Worm (Caenorhabditis elegans) whole organism, young adult: ENCODE results near the gene C24H12.1.
A peak's percentile ranks its signal among the peaks of the same experiment; 100 is the strongest.
"Not testable (repeated sequence)": the region's sequence is repeated elsewhere in the genome, so short reads cannot be mapped to it uniquely, and the experiment has no call there.

Experiments
- B0035.1 ChIP-seq: sonication (generic microtip); optimal IDR thresholded peaks from 2 replicates; lab custom pipeline; 2016; ENCODE audit warnings: missing genetic modification characterization, mild to moderate bottlenecking, missing compliant biosample characterization, missing genotype, missing genetic modification reagents
- B0336.3 ChIP-seq: fragments of 200-800 bp; sonication (Bioruptor generic); IDR thresholded peaks from 2 replicates; pipeline ENCODE4 v1.3.6; 2022; ENCODE audit warnings: missing genetic modification characterization, missing compliant biosample characterization
- C17E4.6 ChIP-seq: fragments of 200-800 bp; sonication (Bioruptor generic); IDR thresholded peaks from 2 replicates; pipeline ENCODE4 v1.3.6; 2022; ENCODE audit warnings: missing genetic modification reagents, missing genetic modification characterization, missing compliant biosample characterization
- F33H1.4 ChIP-seq: fragments of 200-800 bp; sonication (Bioruptor generic); IDR thresholded peaks from 2 replicates; pipeline ENCODE4 v1.3.6; 2022; ENCODE audit warnings: missing genetic modification reagents, missing genetic modification characterization, missing compliant biosample characterization
- F37B4.10 ChIP-seq: fragments of 200-800 bp; sonication (Bioruptor generic); IDR thresholded peaks from 2 replicates; pipeline ENCODE4 v1.3.6; 2022; ENCODE audit warnings: missing genetic modification characterization, missing compliant biosample characterization
- F49E8.2 ChIP-seq: sonication (generic microtip); optimal IDR thresholded peaks from 3 replicates; lab custom pipeline; 2017; ENCODE audit warnings: missing genetic modification characterization, mild to moderate bottlenecking, missing compliant biosample characterization, antibody characterized with exemption, moderate library complexity; ENCODE audit not compliant: insufficient read depth
- F52B5.7 ChIP-seq: sonication (generic microtip); optimal IDR thresholded peaks from 2 replicates; lab custom pipeline; 2016; ENCODE audit warnings: mild to moderate bottlenecking, missing genetic modification characterization, missing compliant biosample characterization
- F55B11.4 ChIP-seq: sonication (generic microtip); optimal IDR thresholded peaks from 2 replicates; lab custom pipeline; 2016; ENCODE audit warnings: missing compliant biosample characterization, missing genetic modification characterization, borderline replicate concordance; ENCODE audit not compliant: insufficient read depth
- F57A8.1 ChIP-seq: fragments of 200-800 bp; sonication (Bioruptor generic); optimal IDR thresholded peaks from 2 replicates; lab custom pipeline; 2018; ENCODE audit warnings: mild to moderate bottlenecking, missing genetic modification characterization, moderate library complexity, missing compliant biosample characterization
- F57C9.4 ChIP-seq: sonication (generic microtip); optimal IDR thresholded peaks from 2 replicates; lab custom pipeline; 2017; ENCODE audit warnings: mild to moderate bottlenecking, missing genetic modification characterization, missing compliant biosample characterization
- K11D2.4 ChIP-seq: fragments of 200-800 bp; sonication (Bioruptor generic); IDR thresholded peaks from 2 replicates; pipeline ENCODE4 v1.3.6; 2022; ENCODE audit warnings: missing genetic modification reagents, missing genetic modification characterization, missing compliant biosample characterization
- aptf-3 ChIP-seq: fragments of 200-800 bp; sonication (Bioruptor generic); IDR thresholded peaks from 2 replicates; pipeline ENCODE4 v1.3.6; 2022; ENCODE audit warnings: missing genetic modification characterization, missing compliant biosample characterization
- atf-7 ChIP-seq: sonication (generic microtip); optimal IDR thresholded peaks from 2 replicates; lab custom pipeline; 2017; ENCODE audit warnings: mild to moderate bottlenecking, missing genetic modification characterization, missing compliant biosample characterization
- ceh-40 ChIP-seq: fragments of 200-800 bp; sonication (Bioruptor generic); IDR thresholded peaks from 2 replicates; pipeline ENCODE4 v1.3.6; 2022; ENCODE audit warnings: missing genetic modification characterization, missing compliant biosample characterization
- ceh-79 ChIP-seq: sonication (generic microtip); optimal IDR thresholded peaks from 2 replicates; lab custom pipeline; 2017; ENCODE audit warnings: mild to moderate bottlenecking, missing genetic modification characterization, missing compliant biosample characterization
- ceh-91 ChIP-seq: fragments of 200-800 bp; sonication (Bioruptor generic); IDR thresholded peaks from 2 replicates; pipeline ENCODE4 v1.3.6; 2022; ENCODE audit warnings: missing genetic modification reagents, missing genetic modification characterization, missing compliant biosample characterization
- efl-1 ChIP-seq: fragments of 150-350 bp; optimal IDR thresholded peaks from 2 replicates; lab custom pipeline; 2014; ENCODE audit warnings: missing biosample characterization, missing genetic modification reagents, missing genetic modification characterization
- egrh-3 ChIP-seq: fragments of 200-800 bp; sonication (Bioruptor generic); IDR thresholded peaks from 2 replicates; pipeline ENCODE4 v1.3.6; 2022; ENCODE audit warnings: missing genetic modification reagents, missing genetic modification characterization, missing compliant biosample characterization
- hlh-26 ChIP-seq: fragments of 200-800 bp; sonication (Bioruptor generic); conservative IDR thresholded peaks from 2 replicates; pipeline ENCODE4 v1.3.6; 2022; ENCODE audit warnings: missing genetic modification reagents, missing genetic modification characterization, missing compliant biosample characterization
- lir-1 ChIP-seq: fragments of 200-800 bp; sonication (Bioruptor generic); conservative IDR thresholded peaks from 2 replicates; pipeline ENCODE4 v1.3.6; 2022; ENCODE audit warnings: missing genetic modification reagents, missing genetic modification characterization, missing compliant biosample characterization
- lsl-1 ChIP-seq: fragments of 200-800 bp; sonication (Bioruptor generic); optimal IDR thresholded peaks from 2 replicates; lab custom pipeline; 2018; ENCODE audit warnings: mild to moderate bottlenecking, missing genetic modification characterization, moderate library complexity, missing compliant biosample characterization
- madf-10 ChIP-seq: sonication (generic microtip); optimal IDR thresholded peaks from 2 replicates; lab custom pipeline; 2016; ENCODE audit warnings: mild to moderate bottlenecking, missing genetic modification characterization, missing compliant biosample characterization
- madf-6 ChIP-seq: fragments of 200-800 bp; sonication (Bioruptor generic); IDR thresholded peaks from 2 replicates; pipeline ENCODE4 v1.3.6; 2022; ENCODE audit warnings: missing genetic modification reagents, missing genetic modification characterization, missing compliant biosample characterization
- madf-8 ChIP-seq: fragments of 200-800 bp; sonication (Bioruptor generic); conservative IDR thresholded peaks from 2 replicates; pipeline ENCODE4 v1.3.6; 2022; ENCODE audit warnings: missing genetic modification reagents, missing genetic modification characterization, missing compliant biosample characterization
- mes-4 ChIP-seq: sonication (generic microtip); optimal IDR thresholded peaks from 2 replicates; lab custom pipeline; 2016; ENCODE audit warnings: missing genotype, missing genetic modification characterization, missing compliant biosample characterization
- nfya-1 ChIP-seq: sonication (generic microtip); optimal IDR thresholded peaks from 2 replicates; lab custom pipeline; 2017; ENCODE audit warnings: antibody characterized with exemption, missing compliant biosample characterization, missing genetic modification characterization, borderline replicate concordance; ENCODE audit not compliant: insufficient read depth
- nhr-80 ChIP-seq: sonication (generic microtip); optimal IDR thresholded peaks from 2 replicates; lab custom pipeline; 2016; ENCODE audit warnings: missing genetic modification characterization, missing compliant biosample characterization
- nhr-90 ChIP-seq: sonication (generic microtip); optimal IDR thresholded peaks from 2 replicates; lab custom pipeline; 2016; ENCODE audit warnings: missing genotype, mild to moderate bottlenecking, missing genetic modification characterization, missing compliant biosample characterization
- rpc-1 ChIP-seq, 2 experiments: fragments of 150-350 bp in 1 of 2; sonication (generic microtip) in 1 of 2; optimal IDR thresholded peaks; 2 replicates each; lab custom pipeline; 2014 to 2018; ENCODE audit warnings: missing biosample characterization in 1 of 2, missing genetic modification characterization in 1 of 2, missing genetic modification reagents in 1 of 2, missing genotype in 1 of 2
- sdz-38 ChIP-seq: sonication (generic microtip); optimal IDR thresholded peaks from 2 replicates; lab custom pipeline; 2016; ENCODE audit warnings: missing genotype, missing genetic modification characterization, missing compliant biosample characterization
- tbx-9 ChIP-seq: sonication (generic microtip); optimal IDR thresholded peaks from 2 replicates; lab custom pipeline; 2016; ENCODE audit warnings: borderline replicate concordance, missing genetic modification characterization, inconsistent platforms, missing compliant biosample characterization
- xnd-1 ChIP-seq: sonication (generic microtip); optimal IDR thresholded peaks from 2 replicates; lab custom pipeline; 2016; ENCODE audit warnings: missing genotype, missing genetic modification reagents, missing genetic modification characterization, missing compliant biosample characterization

The C24H12.1 gene

DNA sequence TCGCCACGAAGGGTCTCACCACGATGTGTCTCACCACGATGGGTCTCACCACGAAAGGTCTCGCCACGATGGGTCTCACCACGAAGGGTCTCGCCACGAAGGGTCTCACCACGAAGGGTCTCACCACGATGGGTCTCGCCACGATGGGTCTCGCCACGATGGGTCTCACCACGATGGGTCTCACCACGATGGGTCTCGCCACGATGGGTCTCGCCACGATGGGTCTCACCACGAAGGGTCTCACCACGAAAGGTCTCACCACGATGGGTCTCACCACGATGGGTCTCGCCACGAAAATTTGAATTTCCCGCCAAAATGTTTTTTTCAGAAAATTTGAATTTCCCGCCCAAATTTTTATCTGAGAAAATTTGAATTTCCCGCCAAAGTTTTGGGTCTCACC, 11.0 kb downstream of the C24H12.1 start:
- TF ChIP-seq egrh-3 (GFP tag; lab: Robert Waterston, UW): peak; percentile 54; the same call in 1 of the 2 replicates
- peak; percentile 64 for TF ChIP-seq F33H1.4
- TF ChIP-seq, all 124 proteins: peak for 2; not testable (repeated sequence) for 122

DNA sequence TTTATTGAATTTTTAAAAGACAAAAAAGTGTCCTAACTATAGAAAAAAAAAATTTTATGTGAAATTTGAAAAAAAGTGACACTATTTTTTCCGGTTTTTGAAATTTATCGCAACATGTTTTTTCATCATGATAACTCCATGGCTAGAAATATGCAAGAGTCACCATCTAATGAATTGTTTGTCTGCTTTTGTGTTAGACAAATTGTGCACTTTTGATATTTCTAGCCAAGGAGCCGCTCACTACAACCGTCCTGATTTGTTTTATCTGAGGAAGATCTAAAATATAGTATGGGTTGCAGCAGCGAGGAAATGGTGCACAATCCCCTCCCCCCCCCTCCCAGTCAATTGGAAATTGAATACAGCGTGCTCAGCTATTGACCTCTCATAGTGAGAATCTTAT, 13.4 kb downstream of the C24H12.1 start, which contains the start of gene W10D9.1:
W10D9.1 (plus strand) TSS at position 301 of the 400 bp plus-strand sequence.
- not testable (repeated sequence) for TF ChIP-seq F55B11.4 (tag; lab: Kevin White, UChicago); hlh-26 (GFP tag; lab: Robert Waterston, UW); ceh-79

DNA sequence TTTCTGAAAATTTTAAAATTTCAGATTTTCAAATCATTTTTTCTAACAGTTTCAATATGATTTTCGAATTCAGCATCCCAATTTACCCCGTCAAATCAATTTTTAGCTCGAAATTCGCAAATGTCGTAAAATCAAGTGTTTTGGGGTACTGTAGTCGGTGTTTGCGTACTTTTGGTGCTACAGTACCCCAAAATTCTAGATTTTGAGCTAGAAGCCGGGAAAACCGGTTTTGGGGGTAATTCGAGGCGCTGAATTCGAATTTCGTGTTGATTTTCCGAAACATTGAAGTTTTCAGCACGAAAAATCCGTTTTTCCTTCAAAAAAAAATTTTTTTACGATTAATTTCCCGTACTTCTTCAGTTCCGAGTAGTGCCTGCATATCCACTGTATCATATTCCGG, 15.2 kb downstream of the C24H12.1 start:
- no peak for TF ChIP-seq F52B5.7 (tag; lab: Kevin White, UChicago)
- no peak for TF ChIP-seq ceh-40
- peak; percentile 0 for TF ChIP-seq lsl-1 (GFP tag; lab: Kevin White, UChicago)
- no peak for TF ChIP-seq rpc-1 (optimal IDR thresholded peaks at IDR 0.05; lab: Kevin White, UChicago)
- no peak for TF ChIP-seq rpc-1 (tag; optimal IDR thresholded peaks at IDR 0.05; lab: Kevin White, UChicago)
- no peak for TF ChIP-seq madf-6 (GFP tag; lab: Robert Waterston, UW)

DNA sequence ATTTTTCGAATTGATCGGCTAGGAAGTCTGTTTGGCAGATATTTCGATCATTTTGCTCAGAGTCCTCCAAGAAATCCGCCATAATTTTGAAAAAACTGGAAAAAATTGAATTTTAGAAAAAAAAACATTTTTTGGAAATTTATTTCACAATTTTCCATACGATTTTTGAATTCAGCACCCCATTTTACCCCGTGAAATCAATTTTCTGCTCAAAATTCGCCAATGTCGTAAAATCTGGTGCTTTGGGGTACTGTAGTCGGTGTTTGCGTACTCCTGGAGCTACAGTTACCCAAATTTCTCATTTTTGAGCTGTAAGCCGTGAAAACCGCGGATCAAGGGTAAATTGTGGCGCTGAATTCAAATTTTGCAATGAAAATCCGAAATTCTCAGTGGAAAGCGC, 16.6 kb downstream of the C24H12.1 start, which contains the start of gene gvd-1:
gvd-1 (minus strand) TSS at position 101 of the 400 bp plus-strand sequence.
- TF ChIP-seq tbx-9 (no peak), K11D2.4 (GFP tag; lab: Robert Waterston, UW) (no peak), madf-10 (tag; lab: Kevin White, UChicago) (no peak), aptf-3 (GFP tag; lab: Robert Waterston, UW) (no peak), nhr-90 (no peak), ceh-91 (no peak), mes-4 (tag; lab: Kevin White, UChicago) (no peak), xnd-1 (tag; lab: Kevin White, UChicago) (no peak), F49E8.2 (tag; lab: Kevin White, UChicago) (no peak), rpc-1 (optimal IDR thresholded peaks at IDR 0.05; lab: Kevin White, UChicago) (no peak), rpc-1 (tag; optimal IDR thresholded peaks at IDR 0.05; lab: Kevin White, UChicago) (no peak), B0336.3 (no peak), F37B4.10 (GFP tag; lab: Robert Waterston, UW) (no peak), sdz-38 (tag; lab: Kevin White, UChicago) (no peak), F57C9.4 (tag; lab: Kevin White, UChicago) (no peak), B0035.1 (tag; lab: Kevin White, UChicago) (no peak), C17E4.6 (GFP tag; lab: Robert Waterston, UW) (no peak)

DNA sequence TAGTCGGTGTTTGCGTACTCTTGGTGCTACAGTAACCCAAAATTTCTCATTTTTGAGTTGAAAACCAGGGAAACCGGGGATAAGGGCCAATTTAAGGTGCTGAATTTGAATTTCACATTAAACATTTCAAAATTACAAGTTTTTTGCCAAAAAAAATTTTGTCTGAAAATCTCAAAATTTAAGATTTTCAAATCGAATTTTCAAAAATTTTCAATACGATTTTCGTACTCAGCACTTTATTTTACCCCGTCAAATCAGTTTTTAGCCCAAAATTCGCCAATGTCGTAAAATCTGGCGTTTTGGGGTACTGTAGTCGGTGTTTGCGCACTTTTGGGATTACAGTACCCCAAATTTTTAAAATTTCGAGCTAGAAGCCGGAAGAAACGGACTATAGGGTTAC, 19.6 kb downstream of the C24H12.1 start, which contains the start of gene W10D9.3:
W10D9.3 (minus strand) TSS at position 101 of the 400 bp plus-strand sequence.
- TF ChIP-seq atf-7 (tag; lab: Kevin White, UChicago) (no peak), F52B5.7 (tag; lab: Kevin White, UChicago) (no peak), nhr-80 (no peak), madf-6 (GFP tag; lab: Robert Waterston, UW) (no peak), madf-8 (GFP tag; lab: Robert Waterston, UW) (no peak), F57A8.1 (GFP tag; lab: Kevin White, UChicago) (no peak), efl-1 (GFP tag; lab: Kevin White, UChicago) (no peak), ceh-79 (no peak)

DNA sequence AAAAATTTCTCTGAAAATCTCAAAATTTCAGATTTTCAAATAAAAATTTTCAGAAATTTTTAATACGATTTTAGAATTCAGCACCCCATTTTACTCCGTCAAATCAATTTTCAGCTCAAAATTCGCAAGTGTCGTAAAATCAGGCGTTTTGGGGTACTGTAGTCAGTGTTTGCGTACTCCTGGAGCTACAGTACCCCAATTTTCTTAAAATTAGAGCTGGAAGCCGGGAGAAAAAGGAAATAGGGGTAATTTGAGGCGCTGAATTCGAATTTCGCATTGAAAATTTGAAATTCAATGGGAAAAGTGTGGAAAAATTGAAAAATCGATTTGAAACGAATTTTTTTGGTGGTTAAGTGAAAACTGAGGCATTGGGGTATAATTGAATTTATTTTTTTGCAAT, 20.1 kb downstream of the C24H12.1 start:
- no peak for TF ChIP-seq hlh-26 (GFP tag; lab: Robert Waterston, UW)
- TF ChIP-seq lir-1 (GFP tag; lab: Robert Waterston, UW): no peak
- TF ChIP-seq nfya-1: no peak
- TF ChIP-seq lsl-1 (GFP tag; lab: Kevin White, UChicago): peak; percentile 24
